Worm (Caenorhabditis elegans) whole organism, young adult: ENCODE data around the gene efk-1.

Experiments
- B0019.2 ChIP-seq: fragments of 200-800 bp; sonication (Bioruptor generic); conservative IDR thresholded peaks from 2 replicates; pipeline ENCODE4 v1.3.6; 2022; ENCODE audit warnings: missing genetic modification reagents, missing genetic modification characterization, missing compliant biosample characterization
- B0261.1 ChIP-seq: sonication (generic microtip); optimal IDR thresholded peaks from 2 replicates; lab custom pipeline; 2016; ENCODE audit warnings: mild to moderate bottlenecking, missing genetic modification characterization, moderate library complexity, missing compliant biosample characterization
- F22D6.2 ChIP-seq: sonication (generic microtip); optimal IDR thresholded peaks from 2 replicates; lab custom pipeline; 2016; ENCODE audit warnings: mild to moderate bottlenecking, missing genetic modification characterization, missing compliant biosample characterization
- F37B4.10 ChIP-seq: fragments of 200-800 bp; sonication (Bioruptor generic); IDR thresholded peaks from 2 replicates; pipeline ENCODE4 v1.3.6; 2022; ENCODE audit warnings: missing genetic modification characterization, missing compliant biosample characterization
- F39B2.1 ChIP-seq: fragments of 200-800 bp; sonication (Bioruptor generic); IDR thresholded peaks from 2 replicates; pipeline ENCODE4 v1.3.6; 2022; ENCODE audit warnings: missing genetic modification reagents, missing genetic modification characterization, missing compliant biosample characterization
- F52B5.7 ChIP-seq: sonication (generic microtip); optimal IDR thresholded peaks from 2 replicates; lab custom pipeline; 2016; ENCODE audit warnings: mild to moderate bottlenecking, missing genetic modification characterization, missing compliant biosample characterization
- F57A8.1 ChIP-seq: fragments of 200-800 bp; sonication (Bioruptor generic); optimal IDR thresholded peaks from 2 replicates; lab custom pipeline; 2018; ENCODE audit warnings: mild to moderate bottlenecking, missing genetic modification characterization, moderate library complexity, missing compliant biosample characterization
- K11D2.4 ChIP-seq: fragments of 200-800 bp; sonication (Bioruptor generic); IDR thresholded peaks from 2 replicates; pipeline ENCODE4 v1.3.6; 2022; ENCODE audit warnings: missing genetic modification reagents, missing genetic modification characterization, missing compliant biosample characterization
- Y53G8AR.9 ChIP-seq: fragments of 200-800 bp; sonication (Bioruptor generic); conservative IDR thresholded peaks from 2 replicates; pipeline ENCODE4 v1.3.6; 2022; ENCODE audit warnings: missing genetic modification reagents, missing genetic modification characterization, missing compliant biosample characterization
- Y67H2A.10 ChIP-seq: fragments of 200-800 bp; sonication (Bioruptor generic); conservative IDR thresholded peaks from 2 replicates; pipeline ENCODE4 v1.3.6; 2022; ENCODE audit warnings: missing genetic modification reagents, missing genetic modification characterization, missing compliant biosample characterization
- Y79H2A.3 ChIP-seq: fragments of 200-800 bp; sonication (Bioruptor generic); conservative IDR thresholded peaks from 2 replicates; pipeline ENCODE4 v1.3.6; 2022; ENCODE audit warnings: missing genetic modification reagents, missing genetic modification characterization, missing compliant biosample characterization
- ZK185.1 ChIP-seq: sonication (generic microtip); optimal IDR thresholded peaks from 2 replicates; lab custom pipeline; 2016; ENCODE audit warnings: mild to moderate bottlenecking, missing genetic modification characterization, missing compliant biosample characterization; ENCODE audit not compliant: poor library complexity, severe bottlenecking
- attf-6 ChIP-seq: fragments of 200-800 bp; sonication (Bioruptor generic); IDR thresholded peaks from 2 replicates; pipeline ENCODE4 v1.3.6; 2022; ENCODE audit warnings: missing genetic modification reagents, missing genetic modification characterization, missing compliant biosample characterization
- cebp-1 ChIP-seq, 2 experiments: fragments of 200-800 bp in 1 of 2; sonication (Bioruptor generic) in 1 of 2; sonication (generic microtip) in 1 of 2; IDR thresholded peaks in 1 of 2; optimal IDR thresholded peaks in 1 of 2; 2 replicates each; pipeline versions ENCODE4 v1.3.6 to Lab custom; 2017 to 2022; ENCODE audit warnings: missing compliant biosample characterization in 2 of 2, missing genetic modification characterization in 2 of 2, mild to moderate bottlenecking in 1 of 2, missing genetic modification reagents in 1 of 2, moderate library complexity in 1 of 2
- cebp-2 ChIP-seq: fragments of 200-800 bp; sonication (Bioruptor generic); IDR thresholded peaks from 2 replicates; pipeline ENCODE4 v1.3.6; 2022; ENCODE audit warnings: missing genetic modification characterization, missing compliant biosample characterization
- ceh-27 ChIP-seq: fragments of 200-800 bp; sonication (Bioruptor generic); optimal IDR thresholded peaks from 2 replicates; lab custom pipeline; 2018; ENCODE audit warnings: mild to moderate bottlenecking, missing genetic modification characterization, moderate library complexity, missing compliant biosample characterization
- dpff-1 ChIP-seq: sonication (generic microtip); optimal IDR thresholded peaks from 2 replicates; lab custom pipeline; 2017; ENCODE audit warnings: mild to moderate bottlenecking, missing genetic modification characterization, missing compliant biosample characterization
- egrh-3 ChIP-seq: fragments of 200-800 bp; sonication (Bioruptor generic); IDR thresholded peaks from 2 replicates; pipeline ENCODE4 v1.3.6; 2022; ENCODE audit warnings: missing genetic modification reagents, missing genetic modification characterization, missing compliant biosample characterization
- ets-4 ChIP-seq: fragments of 200-800 bp; sonication (Bioruptor generic); optimal IDR thresholded peaks from 2 replicates; lab custom pipeline; 2018; ENCODE audit warnings: mild to moderate bottlenecking, missing genetic modification characterization, missing compliant biosample characterization
- fkh-3 ChIP-seq: sonication (generic microtip); optimal IDR thresholded peaks from 2 replicates; lab custom pipeline; 2016; ENCODE audit warnings: mild to moderate bottlenecking, missing genetic modification characterization, missing compliant biosample characterization
- gei-17 ChIP-seq: fragments of 200-800 bp; sonication (Bioruptor generic); optimal IDR thresholded peaks from 2 replicates; lab custom pipeline; 2018; ENCODE audit warnings: mild to moderate bottlenecking, missing genetic modification characterization, missing compliant biosample characterization
- hlh-26 ChIP-seq: fragments of 200-800 bp; sonication (Bioruptor generic); conservative IDR thresholded peaks from 2 replicates; pipeline ENCODE4 v1.3.6; 2022; ENCODE audit warnings: missing genetic modification reagents, missing genetic modification characterization, missing compliant biosample characterization
- hmg-1.2 ChIP-seq: fragments of 200-800 bp; sonication (Bioruptor generic); IDR thresholded peaks from 2 replicates; pipeline ENCODE4 v1.3.6; 2022; ENCODE audit warnings: missing genetic modification reagents, missing genetic modification characterization, missing compliant biosample characterization
- hmg-20 ChIP-seq: fragments of 200-800 bp; sonication (Bioruptor generic); IDR thresholded peaks from 2 replicates; pipeline ENCODE4 v1.3.6; 2022; ENCODE audit warnings: missing genetic modification reagents, missing genetic modification characterization, missing compliant biosample characterization
- hrde-1 ChIP-seq: sonication (generic microtip); optimal IDR thresholded peaks from 2 replicates; lab custom pipeline; 2016; ENCODE audit warnings: missing genetic modification characterization, mild to moderate bottlenecking, missing compliant biosample characterization, moderate library complexity, missing genotype, missing genetic modification reagents, borderline replicate concordance
- hsf-1 ChIP-seq: fragments of 200-800 bp; sonication (Bioruptor generic); IDR thresholded peaks from 2 replicates; pipeline ENCODE4 v1.3.6; 2022; ENCODE audit warnings: missing genetic modification reagents, missing genetic modification characterization, missing compliant biosample characterization
- lag-1 ChIP-seq: fragments of 200-800 bp; sonication (Bioruptor generic); IDR thresholded peaks from 2 replicates; pipeline ENCODE4 v1.3.6; 2022; ENCODE audit warnings: missing genetic modification reagents, missing genetic modification characterization, missing compliant biosample characterization
- let-526 ChIP-seq: fragments of 200-800 bp; sonication (Bioruptor generic); IDR thresholded peaks from 2 replicates; pipeline ENCODE4 v1.3.6; 2022; ENCODE audit warnings: missing genetic modification reagents, missing genetic modification characterization, missing compliant biosample characterization
- let-607 ChIP-seq, 2 experiments: fragments of 200-800 bp in 1 of 2; sonication (Bioruptor generic) in 1 of 2; sonication (generic microtip) in 1 of 2; optimal IDR thresholded peaks; 2 replicates each; lab custom pipeline; 2016 to 2018; ENCODE audit warnings: mild to moderate bottlenecking in 2 of 2, missing compliant biosample characterization in 2 of 2, missing genetic modification characterization in 2 of 2, moderate library complexity in 2 of 2, missing genotype in 1 of 2
- lin-35 ChIP-seq, 3 experiments: fragments of 150-350 bp in 2 of 3; sonication (generic microtip) in 1 of 3; optimal IDR thresholded peaks; 2 replicates each; lab custom pipeline; 2014 to 2018; ENCODE audit warnings: missing biosample characterization in 3 of 3, missing genetic modification characterization in 3 of 3, missing genetic modification reagents in 3 of 3
- madf-3 ChIP-seq: fragments of 200-800 bp; sonication (Bioruptor generic); IDR thresholded peaks from 2 replicates; pipeline ENCODE4 v1.3.6; 2022; ENCODE audit warnings: missing genetic modification reagents, missing genetic modification characterization, missing compliant biosample characterization
- nfya-1 ChIP-seq: sonication (generic microtip); optimal IDR thresholded peaks from 2 replicates; lab custom pipeline; 2017; ENCODE audit warnings: antibody characterized with exemption, missing compliant biosample characterization, missing genetic modification characterization, borderline replicate concordance; ENCODE audit not compliant: insufficient read depth
- nhr-179 ChIP-seq: sonication (generic microtip); optimal IDR thresholded peaks from 2 replicates; lab custom pipeline; 2016; ENCODE audit warnings: mild to moderate bottlenecking, missing genetic modification characterization, missing compliant biosample characterization
- rcor-1 ChIP-seq: fragments of 200-800 bp; sonication (Bioruptor generic); IDR thresholded peaks from 2 replicates; pipeline ENCODE4 v1.3.6; 2022; ENCODE audit warnings: missing genetic modification reagents, missing genetic modification characterization, missing compliant biosample characterization
- rec-8 ChIP-seq, 2 experiments: sonication (generic microtip); optimal IDR thresholded peaks; 2 replicates each; lab custom pipeline; 2016; ENCODE audit warnings: mild to moderate bottlenecking in 2 of 2, missing genetic modification characterization in 2 of 2, missing genetic modification reagents in 2 of 2, missing genotype in 2 of 2, missing biosample characterization in 1 of 2, missing compliant biosample characterization in 1 of 2, moderate library complexity in 1 of 2
- sdz-38 ChIP-seq: sonication (generic microtip); optimal IDR thresholded peaks from 2 replicates; lab custom pipeline; 2016; ENCODE audit warnings: missing genotype, missing genetic modification characterization, missing compliant biosample characterization
- snpc-1.3 ChIP-seq: sonication (generic microtip); optimal IDR thresholded peaks from 2 replicates; lab custom pipeline; 2017; ENCODE audit warnings: missing genetic modification characterization, mild to moderate bottlenecking, missing compliant biosample characterization, antibody characterized with exemption, moderate library complexity, missing genotype, missing genetic modification reagents; ENCODE audit not compliant: insufficient read depth
- snpc-4 ChIP-seq, 5 experiments: fragments of 150-350 bp in 1 of 5; sonication (generic microtip) in 4 of 5; optimal IDR thresholded peaks; 2 replicates each; lab custom pipeline; 2014 to 2018; ENCODE audit warnings: missing genetic modification characterization in 5 of 5, missing biosample characterization in 3 of 5, antibody characterized with exemption in 2 of 5, mild to moderate bottlenecking in 2 of 5, missing compliant biosample characterization in 2 of 5, missing genotype in 2 of 5, moderate library complexity in 2 of 5, missing genetic modification reagents in 1 of 5
- tbp1 ChIP-seq: fragments of 200-800 bp; sonication (Bioruptor generic); optimal IDR thresholded peaks from 2 replicates; lab custom pipeline; 2018; ENCODE audit warnings: mild to moderate bottlenecking, missing genetic modification characterization, missing compliant biosample characterization
- tbx-9 ChIP-seq: sonication (generic microtip); optimal IDR thresholded peaks from 2 replicates; lab custom pipeline; 2016; ENCODE audit warnings: borderline replicate concordance, missing genetic modification characterization, inconsistent platforms, missing compliant biosample characterization
- tlf-1 ChIP-seq: fragments of 200-800 bp; sonication (Bioruptor generic); optimal IDR thresholded peaks from 2 replicates; lab custom pipeline; 2018; ENCODE audit warnings: mild to moderate bottlenecking, missing genetic modification characterization, missing compliant biosample characterization
- unc-130 ChIP-seq: sonication (generic microtip); optimal IDR thresholded peaks from 2 replicates; lab custom pipeline; 2016; ENCODE audit warnings: missing genetic modification reagents, missing genetic modification characterization, missing compliant biosample characterization
- zfh-2 ChIP-seq: fragments of 200-800 bp; sonication (Bioruptor generic); conservative IDR thresholded peaks from 2 replicates; pipeline ENCODE4 v1.3.6; 2022; ENCODE audit warnings: missing genetic modification reagents, missing genetic modification characterization, missing compliant biosample characterization
- ztf-18 ChIP-seq: sonication (generic microtip); optimal IDR thresholded peaks from 2 replicates; lab custom pipeline; 2016; ENCODE audit warnings: missing genotype, mild to moderate bottlenecking, missing genetic modification characterization, missing compliant biosample characterization
- ztf-3 ChIP-seq: fragments of 200-800 bp; sonication (Bioruptor generic); optimal IDR thresholded peaks from 2 replicates; lab custom pipeline; 2018; ENCODE audit warnings: mild to moderate bottlenecking, missing genetic modification characterization, missing compliant biosample characterization
- ztf-6 ChIP-seq: fragments of 200-800 bp; sonication (Bioruptor generic); IDR thresholded peaks from 2 replicates; pipeline ENCODE4 v1.3.6; 2022; ENCODE audit warnings: missing genetic modification reagents, missing genetic modification characterization, missing compliant biosample characterization

efk-1 gene

DNA sequence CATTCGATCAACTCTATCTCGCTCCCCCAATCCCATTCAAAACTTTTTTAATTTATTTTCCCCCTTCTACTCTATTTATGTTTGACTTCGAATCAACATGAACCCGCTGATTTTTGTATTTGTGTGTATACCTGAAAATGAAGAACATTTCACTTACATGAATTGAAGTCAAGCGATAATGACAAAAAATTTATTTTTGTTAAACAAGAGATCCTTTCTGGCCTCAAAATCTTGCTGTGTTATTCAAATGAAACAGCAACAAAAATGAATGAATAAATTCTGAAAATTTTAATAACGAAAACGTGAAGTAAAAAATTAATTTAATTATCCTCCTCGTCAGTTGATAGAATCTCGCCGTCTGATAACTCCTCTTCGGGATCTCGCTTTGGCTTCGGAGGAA is 34.1 kb upstream of the efk-1 start (continued):
- TF ChIP-seq ceh-27 (GFP tag; lab: Kevin White, UChicago) (no peak), egrh-3 (GFP tag; lab: Robert Waterston, UW) (no peak), sdz-38 (tag; lab: Kevin White, UChicago) (no peak), hmg-1.2 (GFP tag; lab: Robert Waterston, UW) (peak; percentile 34), F52B5.7 (tag; lab: Kevin White, UChicago) (no peak), ZK185.1 (tag; lab: Kevin White, UChicago) (no peak), Y53G8AR.9 (GFP tag; lab: Robert Waterston, UW) (peak; percentile 66; the same call in 1 of the 2 replicates), rcor-1 (GFP tag; lab: Robert Waterston, UW) (no peak), zfh-2 (GFP tag; lab: Robert Waterston, UW) (no peak), hmg-20 (GFP tag; lab: Robert Waterston, UW) (no peak), Y67H2A.10 (GFP tag; lab: Robert Waterston, UW) (no peak), hsf-1 (GFP tag; lab: Robert Waterston, UW) (peak; percentile 81), F57A8.1 (GFP tag; lab: Kevin White, UChicago) (no peak), let-607 (tag; optimal IDR thresholded peaks at IDR 0.05; lab: Kevin White, UChicago) (no peak), hlh-26 (no peak), lag-1 (GFP tag; lab: Robert Waterston, UW) (no peak), F37B4.10 (GFP tag; lab: Robert Waterston, UW) (no peak), cebp-2 (GFP tag; lab: Robert Waterston, UW) (no peak), ztf-3 (GFP tag; lab: Kevin White, UChicago) (no peak), B0019.2 (GFP tag; lab: Robert Waterston, UW) (no peak), fkh-3 (tag; lab: Kevin White, UChicago) (no peak), dpff-1 (no peak), K11D2.4 (GFP tag; lab: Robert Waterston, UW) (no peak), hrde-1 (tag; lab: Kevin White, UChicago) (peak; percentile 93), lin-35 (GFP tag; optimal IDR thresholded peaks at IDR 0.05; lab: Kevin White, UChicago) (no peak), ztf-18 (peak; percentile 12), attf-6 (GFP tag; lab: Robert Waterston, UW) (peak; percentile 68; the same call in 1 of the 2 replicates), ets-4 (GFP tag; lab: Kevin White, UChicago) (no peak), tlf-1 (GFP tag; lab: Kevin White, UChicago) (peak; percentile 14), ztf-6 (no peak), madf-3 (GFP tag; lab: Robert Waterston, UW) (no peak), unc-130 (GFP tag; lab: Kevin White, UChicago) (peak; percentile 48), nfya-1 (tag; lab: Kevin White, UChicago) (no peak), cebp-1 (GFP tag; IDR thresholded peaks at IDR 0.05; lab: Robert Waterston, UW) (no peak), cebp-1 (tag; optimal IDR thresholded peaks at IDR 0.05; lab: Kevin White, UChicago) (peak; percentile 8), snpc-1.3 (no peak), rec-8 (tag; optimal IDR thresholded peaks at IDR 0.05; lab: Kevin White, UChicago) (no peak), F22D6.2 (tag; lab: Kevin White, UChicago) (no peak), Y79H2A.3 (GFP tag; lab: Robert Waterston, UW) (peak; percentile 85), nhr-179 (tag; lab: Kevin White, UChicago) (no peak), F39B2.1 (no peak), gei-17 (GFP tag; lab: Kevin White, UChicago) (no peak), B0261.1 (tag; lab: Kevin White, UChicago) (no peak), tbp1 (peak; percentile 6), tbx-9 (tag; lab: Kevin White, UChicago) (no peak), snpc-4 (GFP tag; optimal IDR thresholded peaks at IDR 0.05; lab: Kevin White, UChicago) (no peak), snpc-4 (tag; optimal IDR thresholded peaks at IDR 0.05; lab: Kevin White, UChicago) (peak in 2 of 4 experiments; percentile 4 to 32), let-526 (GFP tag; lab: Robert Waterston, UW) (no peak)
